Worm (Caenorhabditis elegans) whole organism, L2 larva: ENCODE results near the gene C18A3.7.

Experiments
- C34F6.9 ChIP-seq: fragments of 150-350 bp; optimal IDR thresholded peaks from 2 replicates; lab custom pipeline; 2014; ENCODE audit warnings: missing biosample characterization, missing genetic modification characterization
- F13H6.1 ChIP-seq: sonication (generic microtip); optimal IDR thresholded peaks from 2 replicates; lab custom pipeline; 2016; ENCODE audit warnings: missing genetic modification characterization, missing compliant biosample characterization
- R02D3.7 ChIP-seq: fragments of 150-350 bp; optimal IDR thresholded peaks from 2 replicates; lab custom pipeline; 2014; ENCODE audit warnings: missing biosample characterization, missing genetic modification characterization
- Y55F3AM.14 ChIP-seq: fragments of 200-800 bp; sonication (Bioruptor generic); optimal IDR thresholded peaks from 2 replicates; lab custom pipeline; 2018; ENCODE audit warnings: mild to moderate bottlenecking, missing genetic modification characterization, missing compliant biosample characterization
- ZK546.5 ChIP-seq: sonication (generic microtip); optimal IDR thresholded peaks from 2 replicates; lab custom pipeline; 2017; ENCODE audit warnings: missing biosample characterization, missing genetic modification characterization
- alr-1 ChIP-seq: fragments of 150-350 bp; optimal IDR thresholded peaks from 2 replicates; lab custom pipeline; 2014; ENCODE audit warnings: missing biosample characterization, missing genetic modification characterization
- aly-2 ChIP-seq: fragments of 150-350 bp; optimal IDR thresholded peaks from 2 replicates; lab custom pipeline; 2014; ENCODE audit warnings: missing biosample characterization, missing genetic modification characterization
- ama-1 ChIP-seq: fragments of 150-350 bp; optimal IDR thresholded peaks from 2 replicates; lab custom pipeline; 2018; ENCODE audit warnings: inconsistent platforms
- blmp-1 ChIP-seq: sonication (generic microtip); optimal IDR thresholded peaks from 2 replicates; lab custom pipeline; 2017; ENCODE audit warnings: missing genetic modification characterization, mild to moderate bottlenecking, missing compliant biosample characterization, antibody characterized with exemption, moderate library complexity; ENCODE audit not compliant: insufficient read depth
- ceh-16 ChIP-seq: fragments of 150-350 bp; optimal IDR thresholded peaks from 2 replicates; lab custom pipeline; 2014; ENCODE audit warnings: missing biosample characterization, missing genetic modification characterization
- ceh-82 ChIP-seq: fragments of 150-350 bp; optimal IDR thresholded peaks from 2 replicates; lab custom pipeline; 2014; ENCODE audit warnings: missing biosample characterization, missing genetic modification characterization
- crh-2 ChIP-seq: sonication (generic microtip); optimal IDR thresholded peaks from 2 replicates; lab custom pipeline; 2017; ENCODE audit warnings: missing biosample characterization, missing genetic modification characterization
- dmd-4 ChIP-seq: sonication (generic microtip); optimal IDR thresholded peaks from 2 replicates; lab custom pipeline; 2017; ENCODE audit warnings: missing biosample characterization, missing genetic modification characterization
- egl-27 ChIP-seq: sonication (generic microtip); optimal IDR thresholded peaks from 3 replicates; lab custom pipeline; 2017; ENCODE audit warnings: missing biosample characterization, missing genetic modification reagents, missing genetic modification characterization
- elt-1 ChIP-seq: fragments of 150-350 bp; optimal IDR thresholded peaks from 2 replicates; lab custom pipeline; 2014; ENCODE audit warnings: missing biosample characterization, missing genetic modification characterization
- elt-3 ChIP-seq: sonication (generic microtip); optimal IDR thresholded peaks from 2 replicates; lab custom pipeline; 2017; ENCODE audit warnings: missing biosample characterization, missing genetic modification characterization
- fos-1 ChIP-seq: fragments of 150-350 bp; optimal IDR thresholded peaks from 2 replicates; lab custom pipeline; 2014; ENCODE audit warnings: missing biosample characterization, missing genetic modification characterization
- gmeb-1 ChIP-seq: fragments of 150-350 bp; optimal IDR thresholded peaks from 2 replicates; lab custom pipeline; 2014; ENCODE audit warnings: missing biosample characterization, missing genetic modification characterization
- lin-11 ChIP-seq: fragments of 150-350 bp; sonication (generic microtip); optimal IDR thresholded peaks from 2 replicates; lab custom pipeline; 2014; ENCODE audit warnings: missing biosample characterization, missing genetic modification characterization, inconsistent platforms, mixed read lengths
- lin-13 ChIP-seq: fragments of 150-350 bp; optimal IDR thresholded peaks from 2 replicates; lab custom pipeline; 2014; ENCODE audit warnings: missing biosample characterization, missing genetic modification reagents, missing genetic modification characterization
- lin-39 ChIP-seq: fragments of 150-350 bp; optimal IDR thresholded peaks from 2 replicates; lab custom pipeline; 2014; ENCODE audit warnings: missing biosample characterization, missing genetic modification reagents, missing genetic modification characterization
- lsy-2 ChIP-seq, 2 experiments: fragments of 150-350 bp in 1 of 2; sonication (generic microtip) in 1 of 2; optimal IDR thresholded peaks; 2 replicates each; lab custom pipeline; 2014 to 2017; ENCODE audit warnings: missing biosample characterization in 2 of 2, missing genetic modification characterization in 2 of 2
- mab-5 ChIP-seq: fragments of 150-350 bp; optimal IDR thresholded peaks from 2 replicates; lab custom pipeline; 2014; ENCODE audit warnings: missing biosample characterization, missing genetic modification characterization
- mbf-1 ChIP-seq: sonication (generic microtip); optimal IDR thresholded peaks from 2 replicates; lab custom pipeline; 2017; ENCODE audit warnings: missing biosample characterization, missing genetic modification characterization
- mdl-1 ChIP-seq, 2 experiments: fragments of 150-350 bp in 1 of 2; sonication (generic microtip) in 1 of 2; optimal IDR thresholded peaks; 2 replicates each; lab custom pipeline; 2017; ENCODE audit warnings: missing biosample characterization in 2 of 2, missing genetic modification characterization in 2 of 2
- nhr-10 ChIP-seq: sonication (generic microtip); optimal IDR thresholded peaks from 2 replicates; lab custom pipeline; 2017; ENCODE audit warnings: missing biosample characterization, missing genetic modification characterization
- nhr-11 ChIP-seq: fragments of 150-350 bp; optimal IDR thresholded peaks from 2 replicates; lab custom pipeline; 2014; ENCODE audit warnings: missing biosample characterization, missing genetic modification characterization
- nhr-12 ChIP-seq: fragments of 150-350 bp; optimal IDR thresholded peaks from 2 replicates; lab custom pipeline; 2014; ENCODE audit warnings: missing biosample characterization, missing genetic modification characterization
- nhr-129 ChIP-seq: fragments of 150-350 bp; optimal IDR thresholded peaks from 2 replicates; lab custom pipeline; 2014; ENCODE audit warnings: missing biosample characterization, missing genetic modification characterization
- nhr-21 ChIP-seq: fragments of 150-350 bp; optimal IDR thresholded peaks from 2 replicates; lab custom pipeline; 2014; ENCODE audit warnings: missing biosample characterization, missing genetic modification characterization
- nhr-23 ChIP-seq: fragments of 150-350 bp; optimal IDR thresholded peaks from 2 replicates; lab custom pipeline; 2014; ENCODE audit warnings: missing biosample characterization, missing genetic modification reagents, missing genetic modification characterization
- nhr-237 ChIP-seq: fragments of 150-350 bp; optimal IDR thresholded peaks from 2 replicates; lab custom pipeline; 2014; ENCODE audit warnings: missing biosample characterization, missing genetic modification characterization
- nhr-25 ChIP-seq: fragments of 150-350 bp; sonication (generic microtip); optimal IDR thresholded peaks from 3 replicates; lab custom pipeline; 2014; ENCODE audit warnings: missing biosample characterization, missing genetic modification characterization
- nhr-6 ChIP-seq: fragments of 150-350 bp; optimal IDR thresholded peaks from 2 replicates; lab custom pipeline; 2014; ENCODE audit warnings: missing biosample characterization, missing genetic modification characterization
- nhr-77 ChIP-seq: fragments of 150-350 bp; optimal IDR thresholded peaks from 2 replicates; lab custom pipeline; 2014; ENCODE audit warnings: missing biosample characterization, missing genetic modification characterization
- peb-1 ChIP-seq: fragments of 150-350 bp; optimal IDR thresholded peaks from 2 replicates; lab custom pipeline; 2014; ENCODE audit warnings: missing biosample characterization, missing genetic modification characterization
- sem-4 ChIP-seq: fragments of 150-350 bp; optimal IDR thresholded peaks from 2 replicates; lab custom pipeline; 2014; ENCODE audit warnings: missing biosample characterization, missing genetic modification reagents, missing genetic modification characterization
- skn-1 ChIP-seq: sonication (generic microtip); optimal IDR thresholded peaks from 2 replicates; lab custom pipeline; 2017; ENCODE audit warnings: missing biosample characterization, missing genetic modification characterization
- sma-3 ChIP-seq: sonication (generic microtip); optimal IDR thresholded peaks from 2 replicates; lab custom pipeline; 2016; ENCODE audit warnings: missing genetic modification reagents, missing genetic modification characterization, missing compliant biosample characterization
- sma-9 ChIP-seq, 2 experiments: fragments of 150-350 bp in 1 of 2; sonication (generic microtip) in 1 of 2; optimal IDR thresholded peaks; 2 replicates each; lab custom pipeline; 2014 to 2016; ENCODE audit warnings: missing genetic modification characterization in 2 of 2, mild to moderate bottlenecking in 1 of 2, missing biosample characterization in 1 of 2, missing compliant biosample characterization in 1 of 2, missing genetic modification reagents in 1 of 2, moderate library complexity in 1 of 2
- snpc-4 ChIP-seq: fragments of 150-350 bp; optimal IDR thresholded peaks from 2 replicates; lab custom pipeline; 2014; ENCODE audit warnings: missing biosample characterization, missing genetic modification characterization
- unc-39 ChIP-seq: fragments of 150-350 bp; optimal IDR thresholded peaks from 2 replicates; lab custom pipeline; 2014; ENCODE audit warnings: missing biosample characterization, missing genetic modification characterization
- unc-55 ChIP-seq: fragments of 150-350 bp; sonication (generic microtip); optimal IDR thresholded peaks from 3 replicates; lab custom pipeline; 2014; ENCODE audit warnings: missing biosample characterization, missing genetic modification reagents, missing genetic modification characterization
- unc-62 ChIP-seq: fragments of 150-350 bp; optimal IDR thresholded peaks from 2 replicates; lab custom pipeline; 2014; ENCODE audit warnings: missing biosample characterization, missing genetic modification reagents, missing genetic modification characterization
- zag-1 ChIP-seq: fragments of 150-350 bp; optimal IDR thresholded peaks from 2 replicates; lab custom pipeline; 2014; ENCODE audit warnings: missing biosample characterization, missing genetic modification characterization
- ztf-1 ChIP-seq: fragments of 200-800 bp; sonication (Bioruptor generic); conservative IDR thresholded peaks from 2 replicates; pipeline ENCODE4 v1.3.6; 2022; ENCODE audit warnings: missing genetic modification characterization, missing compliant biosample characterization
- ztf-11 ChIP-seq: sonication (generic microtip); optimal IDR thresholded peaks from 2 replicates; lab custom pipeline; 2017; ENCODE audit warnings: missing biosample characterization, missing genetic modification characterization
- ztf-4 ChIP-seq: fragments of 150-350 bp; optimal IDR thresholded peaks from 2 replicates; lab custom pipeline; 2014; ENCODE audit warnings: missing biosample characterization, missing genetic modification characterization

C18A3.7 gene

ce11 chrII:5702611-5703192 lies 27.5 kb downstream of the C18A3.7 start:
- peak; percentile 39 for TF ChIP-seq nhr-25
- no peak for TF ChIP-seq R02D3.7 (tag; lab: Kevin White, UChicago)

- TF ChIP-seq ztf-11 (tag; lab: Kevin White, UChicago) (no peak), mbf-1 (no peak), snpc-4 (peak; percentile 98), unc-55 (no peak), nhr-21 (tag; lab: Kevin White, UChicago) (peak; percentile 82), elt-3 (tag; lab: Kevin White, UChicago) (no peak), lsy-2 (tag; optimal IDR thresholded peaks at IDR 0.05; lab: Kevin White, UChicago) (peak; percentile 57 to 72), dmd-4 (tag; lab: Kevin White, UChicago) (no peak), ceh-82 (tag; lab: Kevin White, UChicago) (no peak), peb-1 (tag; lab: Kevin White, UChicago) (no peak), egl-27 (tag; lab: Kevin White, UChicago) (peak; percentile 5), nhr-12 (tag; lab: Kevin White, UChicago) (no peak), Y55F3AM.14 (GFP tag; lab: Kevin White, UChicago) (no peak), unc-62 (no peak), lin-11 (no peak), ZK546.5 (tag; lab: Kevin White, UChicago) (no peak), aly-2 (no peak), mdl-1 (tag; optimal IDR thresholded peaks at IDR 0.05; lab: Kevin White, UChicago) (peak; percentile 66 to 77), zag-1 (no peak), R02D3.7 (tag; lab: Kevin White, UChicago) (no peak), elt-1 (tag; lab: Kevin White, UChicago) (no peak), lin-13 (peak; percentile 42), nhr-237 (tag; lab: Kevin White, UChicago) (no peak), fos-1 (tag; lab: Kevin White, UChicago) (peak; percentile 74), F13H6.1 (tag; lab: Kevin White, UChicago) (peak; percentile 60), ztf-4 (tag; lab: Kevin White, UChicago) (no peak), gmeb-1 (tag; lab: Kevin White, UChicago) (peak; percentile 69), nhr-11 (tag; lab: Kevin White, UChicago) (no peak), crh-2 (peak; percentile 77), C34F6.9 (tag; lab: Kevin White, UChicago) (peak; percentile 42), nhr-10 (tag; lab: Kevin White, UChicago) (no peak), nhr-77 (tag; lab: Kevin White, UChicago) (no peak), ceh-16 (tag; lab: Kevin White, UChicago) (no peak), blmp-1 (tag; lab: Kevin White, UChicago) (no peak), ama-1 (lab: Kevin White, UChicago) (peak; percentile 91), skn-1 (tag; lab: Kevin White, UChicago) (no peak), sem-4 (tag; lab: Kevin White, UChicago) (no peak), ztf-1 (GFP tag; lab: Robert Waterston, UW) (no peak), sma-3 (GFP tag; lab: Kevin White, UChicago) (peak; percentile 81), nhr-6 (tag; lab: Kevin White, UChicago) (no peak), nhr-25 (peak; percentile 34), unc-39 (tag; lab: Kevin White, UChicago) (no peak), alr-1 (tag; lab: Kevin White, UChicago) (no peak), sma-9 (GFP tag; optimal IDR thresholded peaks at IDR 0.05; lab: Kevin White, UChicago) (peak; percentile 88), sma-9 (tag; optimal IDR thresholded peaks at IDR 0.05; lab: Kevin White, UChicago) (no peak), nhr-23 (no peak), nhr-129 (peak; percentile 70), mab-5 (tag; lab: Kevin White, UChicago) (peak; percentile 44), lin-39 (tag; lab: Kevin White, UChicago) (no peak)
- TF ChIP-seq, all 48 proteins: peak for 17
Measured at ce11 chrII:5701485-5701884, 28.8 kb downstream of the C18A3.7 start.
